Fruit fly (Drosophila melanogaster) whole organism, wandering third instar larva: ENCODE measurements around the gene CG10089.

ENCODE experiments used
- CG32264 ChIP-seq: fragments of 200-800 bp; sonication (Bioruptor generic); optimal IDR thresholded peaks from 2 replicates; lab custom pipeline; 2016; ENCODE audit warnings: missing biosample characterization, missing genetic modification characterization
- HLH106 ChIP-seq: fragments of 200-800 bp; optimal IDR thresholded peaks from 3 replicates; lab custom pipeline; 2019; ENCODE audit warnings: missing biosample characterization, mild to moderate bottlenecking, missing genetic modification characterization, moderate library complexity
- Hr83 ChIP-seq: fragments of 200-300 bp; sonication (Bioruptor generic); optimal IDR thresholded peaks from 2 replicates; lab custom pipeline; 2016; ENCODE audit warnings: missing biosample characterization, mild to moderate bottlenecking, missing genetic modification characterization, moderate library complexity; ENCODE audit not compliant: poor library complexity, severe bottlenecking
- Jra ChIP-seq: sonication (Bioruptor generic); optimal IDR thresholded peaks from 2 replicates; lab custom pipeline; 2016; ENCODE audit warnings: missing biosample characterization, missing genetic modification characterization
- pan ChIP-seq: fragments of >200 bp; optimal IDR thresholded peaks from 2 replicates; lab custom pipeline; 2017

DNA sequence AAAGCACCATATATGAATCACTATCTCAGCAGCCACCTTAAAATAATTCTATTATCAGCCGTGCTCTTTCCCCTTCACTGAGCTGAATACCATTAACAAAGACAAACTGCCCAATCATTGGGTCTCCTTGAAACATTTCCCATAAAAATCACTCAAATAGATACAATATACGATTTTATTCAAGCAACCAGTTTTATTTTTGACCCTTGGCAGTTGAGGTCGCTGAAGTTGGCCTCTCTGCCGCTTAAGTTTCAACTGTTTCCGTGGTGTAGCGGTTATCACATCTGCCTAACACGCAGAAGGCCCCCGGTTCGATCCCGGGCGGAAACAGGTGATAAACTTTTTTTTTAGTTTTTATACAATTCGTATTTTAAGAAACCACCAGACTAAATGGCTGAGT lies 41.8 kb downstream of the CG10089 start:
- no peak for TF ChIP-seq Hr83
- no peak for TF ChIP-seq pan
- TF ChIP-seq HLH106, result no peak
- TF ChIP-seq Jra (GFP tag; lab: Kevin White, UChicago), result no peak
- no peak for TF ChIP-seq CG32264 (GFP tag; lab: Kevin White, UChicago)
